Worm (Caenorhabditis elegans): ENCODE results near the gene T05A8.2.

The T05A8.2 gene

ce11 chrII:2721992-2722391 is 11.2 kb upstream of the T05A8.2 start:
- no peak for TF ChIP-seq bed-3 (GFP tag; optimal IDR thresholded peaks at IDR 0.05)
- no peak for TF ChIP-seq cnd-1 (tag; optimal IDR thresholded peaks at IDR 0.05)
- TF ChIP-seq sem-2 (GFP tag; optimal IDR thresholded peaks at IDR 0.05), result no peak
- no peak for TF ChIP-seq M03D4.4 (tag; optimal IDR thresholded peaks at IDR 0.05)
- TF ChIP-seq unc-120 (tag; optimal IDR thresholded peaks at IDR 0.05; ENCODE audit: poor library complexity, severe bottlenecking), result no peak
- TF ChIP-seq mep-1 (tag; optimal IDR thresholded peaks at IDR 0.05), result no peak
- TF ChIP-seq ceh-83 (GFP tag; optimal IDR thresholded peaks at IDR 0.05), result no peak
- no peak for TF ChIP-seq unc-62 (GFP tag; optimal IDR thresholded peaks at IDR 0.05)
- TF ChIP-seq nhr-28 (tag; optimal IDR thresholded peaks at IDR 0.05), result no peak
- no peak for TF ChIP-seq hlh-1 (tag; optimal IDR thresholded peaks at IDR 0.05)
- TF ChIP-seq ceh-39 (tag; optimal IDR thresholded peaks at IDR 0.05), result no peak
- no peak for TF ChIP-seq tbx-8 (GFP tag; optimal IDR thresholded peaks at IDR 0.05)
- no peak for TF ChIP-seq nhr-76 (tag; optimal IDR thresholded peaks at IDR 0.05)
- no peak for TF ChIP-seq drap-1 (GFP tag; optimal IDR thresholded peaks at IDR 0.05)
- no peak for TF ChIP-seq sptf-1 (tag; optimal IDR thresholded peaks at IDR 0.05)
- no peak for TF ChIP-seq mab-5 (tag; optimal IDR thresholded peaks at IDR 0.05)
- no peak for TF ChIP-seq nhr-2 (tag; optimal IDR thresholded peaks at IDR 0.05)
- no peak for TF ChIP-seq mls-2 (tag; optimal IDR thresholded peaks at IDR 0.05)
- TF ChIP-seq nhr-237 (tag; optimal IDR thresholded peaks at IDR 0.05), result no peak

ce11 chrII:2719212-2719611 is 8.4 kb upstream of the T05A8.2 start:
- TF ChIP-seq blmp-1 (tag; optimal IDR thresholded peaks at IDR 0.05) (no peak), lin-13 (tag; optimal IDR thresholded peaks at IDR 0.05) (no peak), zip-8 (tag; optimal IDR thresholded peaks at IDR 0.05) (no peak), elt-3 (tag; optimal IDR thresholded peaks at IDR 0.05) (no peak), pha-4 (tag; optimal IDR thresholded peaks at IDR 0.05) (no peak), ceh-83 (GFP tag; optimal IDR thresholded peaks at IDR 0.05) (no peak), tbx-8 (GFP tag; optimal IDR thresholded peaks at IDR 0.05) (no peak), nhr-76 (tag; optimal IDR thresholded peaks at IDR 0.05) (no peak), nhr-12 (tag; optimal IDR thresholded peaks at IDR 0.05) (no peak), unc-62 (GFP tag; optimal IDR thresholded peaks at IDR 0.05) (no peak), elt-1 (tag; optimal IDR thresholded peaks at IDR 0.05; ENCODE audit: borderline replicate concordance, insufficient read depth) (no peak), lin-32 (GFP tag; optimal IDR thresholded peaks at IDR 0.05) (no peak), nhr-28 (tag; optimal IDR thresholded peaks at IDR 0.05) (no peak), lsy-2 (tag; optimal IDR thresholded peaks at IDR 0.05) (no peak), ces-1 (GFP tag; optimal IDR thresholded peaks at IDR 0.05) (no peak), ceh-43 (GFP tag; optimal IDR thresholded peaks at IDR 0.05) (no peak), ceh-39 (tag; optimal IDR thresholded peaks at IDR 0.05) (no peak)

ce11 chrII:2717335-2717734 is 6.5 kb upstream of the T05A8.2 start, which contains the start of gene T05A8.3:
TSS of gene T05A8.3 (minus strand) at chrII:2717435.
- TF ChIP-seq flh-1 (GFP tag; optimal IDR thresholded peaks at IDR 0.05) (no peak), nhr-2 (tag; optimal IDR thresholded peaks at IDR 0.05) (no peak), nhr-237 (tag; optimal IDR thresholded peaks at IDR 0.05) (no peak)

- TF ChIP-seq ceh-39 (tag; optimal IDR thresholded peaks at IDR 0.05) (no peak), zip-8 (tag; optimal IDR thresholded peaks at IDR 0.05) (no peak), lin-13 (tag; optimal IDR thresholded peaks at IDR 0.05) (no peak), bed-3 (GFP tag; optimal IDR thresholded peaks at IDR 0.05) (no peak), cnd-1 (tag; optimal IDR thresholded peaks at IDR 0.05) (no peak), pha-4 (tag; optimal IDR thresholded peaks at IDR 0.05) (no peak), ztf-11 (tag; optimal IDR thresholded peaks at IDR 0.05) (no peak), mep-1 (tag; optimal IDR thresholded peaks at IDR 0.05) (no peak), nhr-2 (tag; optimal IDR thresholded peaks at IDR 0.05) (no peak), nhr-76 (tag; optimal IDR thresholded peaks at IDR 0.05) (no peak), mls-2 (tag; optimal IDR thresholded peaks at IDR 0.05) (no peak), drap-1 (GFP tag; optimal IDR thresholded peaks at IDR 0.05) (no peak), sem-2 (GFP tag; optimal IDR thresholded peaks at IDR 0.05) (no peak), hlh-1 (tag; optimal IDR thresholded peaks at IDR 0.05) (no peak), elt-1 (tag; optimal IDR thresholded peaks at IDR 0.05; ENCODE audit: borderline replicate concordance, insufficient read depth) (no peak), flh-1 (GFP tag; optimal IDR thresholded peaks at IDR 0.05) (no peak), ceh-83 (GFP tag; optimal IDR thresholded peaks at IDR 0.05) (no peak), nhr-12 (tag; optimal IDR thresholded peaks at IDR 0.05) (no peak), ces-1 (GFP tag; optimal IDR thresholded peaks at IDR 0.05) (no peak), unc-120 (tag; optimal IDR thresholded peaks at IDR 0.05; ENCODE audit: poor library complexity, severe bottlenecking) (no peak)
Measured at ce11 chrII:2709942-2710341, 877 bp downstream of the T05A8.2 start, which contains the start of gene T05A8.1. TSS of gene T05A8.1 (minus strand) at chrII:2710042.

Data from whole organism, mixed stage, embryonic.